Worm (Caenorhabditis elegans): ENCODE results near the gene Y50E8A.6.

Y50E8A.6 gene

ce11 chrV:14696604-14697307 is 44.4 kb downstream of the Y50E8A.6 start, which contains the start of gene unc-112 (continued):
- peak; percentile 18 for TF ChIP-seq unc-62 (GFP tag; optimal IDR thresholded peaks at IDR 0.05)
- TF ChIP-seq elt-3 (tag; optimal IDR thresholded peaks at IDR 0.05): no peak
- TF ChIP-seq daf-12 (tag; optimal IDR thresholded peaks at IDR 0.05): no peak
- TF ChIP-seq ceh-82 (tag; optimal IDR thresholded peaks at IDR 0.05): no peak
- TF ChIP-seq pqm-1 (tag; optimal IDR thresholded peaks at IDR 0.05): peak; percentile 44
- TF ChIP-seq hmg-11 (tag; optimal IDR thresholded peaks at IDR 0.05): peak; percentile 82
- peak; percentile 15 for TF ChIP-seq nhr-76 (tag; optimal IDR thresholded peaks at IDR 0.05)
- no peak for TF ChIP-seq zag-1 (tag; optimal IDR thresholded peaks at IDR 0.05)
- TF ChIP-seq lsy-12 (tag; optimal IDR thresholded peaks at IDR 0.05): peak; percentile 3
- no peak for TF ChIP-seq egl-27 (tag; optimal IDR thresholded peaks at IDR 0.05)

- no peak for TF ChIP-seq fkh-2 (tag; optimal IDR thresholded peaks at IDR 0.05)
Measured at ce11 chrV:14695713-14696112, 45.4 kb downstream of the Y50E8A.6 start.

- TF ChIP-seq nfya-1 (tag; optimal IDR thresholded peaks at IDR 0.05; ENCODE audit: insufficient read depth): peak; percentile 22
- peak; percentile 18 for TF ChIP-seq pha-4 (tag; optimal IDR thresholded peaks at IDR 0.05)
- TF ChIP-seq elt-3 (tag; optimal IDR thresholded peaks at IDR 0.05): no peak
Measured at ce11 chrV:14689060-14689750, 51.9 kb downstream of the Y50E8A.6 start, which contains the start of gene gasr-8. gasr-8 (plus strand) TSS chrV:14689110.

All from whole organism, L3 larva.